Fruit fly (Drosophila melanogaster): ENCODE results near the gene CG17260.

Gene CG17260

dm6 chr2L:3037153-3037579 lies at the start of gene CG17260, which contains the start of gene SerRS:
Gene CG17260 (plus strand): TSS chr2L:3037230.
Gene SerRS (minus strand): TSS chr2L:3037403.
- peak; percentile 66 for TF ChIP-seq knrl (GFP tag; IDR thresholded peaks at IDR 0.05; ENCODE audit: partially characterized antibody)
- TF ChIP-seq CG4854 (GFP tag; optimal IDR thresholded peaks at IDR 0.05), result peak; percentile 87
- TF ChIP-seq sob (GFP tag; IDR thresholded peaks at IDR 0.05), result peak; percentile 97
- peak; percentile 92 for TF ChIP-seq Hmr (GFP tag; optimal IDR thresholded peaks at IDR 0.05)
- TF ChIP-seq CG3726 (GFP tag; IDR thresholded peaks at IDR 0.05), result peak; percentile 78; the same call in 2 of the 3 replicates
- TF ChIP-seq scrt (GFP tag; optimal IDR thresholded peaks at IDR 0.05), result peak; percentile 76
- TF ChIP-seq gsb-n (tag; optimal IDR thresholded peaks at IDR 0.05), result no peak
- TF ChIP-seq sug (tag; optimal IDR thresholded peaks at IDR 0.05), result peak; percentile 92
- TF ChIP-seq CG14050 (GFP tag; IDR thresholded peaks at IDR 0.05), result peak; percentile 83
- TF ChIP-seq Poxn (GFP tag; IDR thresholded peaks at IDR 0.05), result peak; percentile 80
- TF ChIP-seq CG30403 (GFP tag; optimal IDR thresholded peaks at IDR 0.05), result peak; percentile 98
- TF ChIP-seq CG12155 (GFP tag; optimal IDR thresholded peaks at IDR 0.05), result peak; percentile 94
- peak; percentile 85; the same call in 2 of the 3 replicates for TF ChIP-seq jigr1 (GFP tag; IDR thresholded peaks at IDR 0.05)
- TF ChIP-seq CG11723 (GFP tag; optimal IDR thresholded peaks at IDR 0.05), result no peak
- TF ChIP-seq CG10462 (GFP tag; optimal IDR thresholded peaks at IDR 0.05), result peak; percentile 85
- peak; percentile 69 for TF ChIP-seq Sin3A (optimal IDR thresholded peaks at IDR 0.05)
- TF ChIP-seq Lim3 (GFP tag; IDR thresholded peaks at IDR 0.05), result peak; percentile 57; the same call in 1 of the 2 replicates
- TF ChIP-seq Med (GFP tag), result peak; percentile 98
- TF ChIP-seq Nf-YC (tag; optimal IDR thresholded peaks at IDR 0.05), result peak; percentile 86
- peak; percentile 82 for TF ChIP-seq CG11398 (GFP tag; optimal IDR thresholded peaks at IDR 0.05)
- peak; percentile 80 for TF ChIP-seq schlank (tag; optimal IDR thresholded peaks at IDR 0.05)
- TF ChIP-seq CG1233 (GFP tag; optimal IDR thresholded peaks at IDR 0.05), result peak; percentile 87
- TF ChIP-seq Dbx (GFP tag; IDR thresholded peaks at IDR 0.05), result peak; percentile 95
- TF ChIP-seq Aef1 (GFP tag; IDR thresholded peaks at IDR 0.05), result peak; percentile 91
- peak; percentile 93 for TF ChIP-seq CG18599 (GFP tag; optimal IDR thresholded peaks at IDR 0.05)
- no peak for TF ChIP-seq eve (GFP tag; optimal IDR thresholded peaks at IDR 0.05)
- peak; percentile 90 for TF ChIP-seq Fer2 (tag; optimal IDR thresholded peaks at IDR 0.05)
- peak; percentile 61 for TF ChIP-seq CG16813 (GFP tag; IDR thresholded peaks at IDR 0.05; ENCODE audit: partially characterized antibody)
- no peak for TF ChIP-seq D (optimal IDR thresholded peaks at IDR 0.05)
- peak; percentile 76 for TF ChIP-seq D (GFP tag; optimal IDR thresholded peaks at IDR 0.05)
- TF ChIP-seq sna (GFP tag; IDR thresholded peaks at IDR 0.05; ENCODE audit: partially characterized antibody), result no peak
- peak; percentile 33 for TF ChIP-seq CG17912 (GFP tag; optimal IDR thresholded peaks at IDR 0.05)
- TF ChIP-seq bowl (GFP tag; IDR thresholded peaks at IDR 0.05), result peak; percentile 26; the same call in 1 of the 2 replicates
- peak; percentile 59; the same call in 1 of the 2 replicates for TF ChIP-seq Dip2 (GFP tag; IDR thresholded peaks at IDR 0.05)
- no peak for TF ChIP-seq usp (GFP tag; optimal IDR thresholded peaks at IDR 0.05)
- TF ChIP-seq CG18262 (tag; optimal IDR thresholded peaks at IDR 0.05), result peak; percentile 91
- peak; percentile 75 for TF ChIP-seq GATAe (GFP tag; conservative IDR thresholded peaks at IDR 0.05)
- TF ChIP-seq Antp (GFP tag; optimal IDR thresholded peaks at IDR 0.05), result peak; percentile 94
- peak; percentile 92 for TF ChIP-seq CG8944 (GFP tag; optimal IDR thresholded peaks at IDR 0.05)
- no peak for TF ChIP-seq Opbp (GFP tag; IDR thresholded peaks at IDR 0.05; ENCODE audit: partially characterized antibody)
- TF ChIP-seq pzg (GFP tag; optimal IDR thresholded peaks at IDR 0.05), result peak; percentile 57
- peak; percentile 95 for TF ChIP-seq chn (GFP tag; optimal IDR thresholded peaks at IDR 0.05)
- no peak for TF ChIP-seq CG42726 (GFP tag; IDR thresholded peaks at IDR 0.05; ENCODE audit: partially characterized antibody)
- peak; percentile 91 for TF ChIP-seq CG16815 (GFP tag; optimal IDR thresholded peaks at IDR 0.05)
- no peak for TF ChIP-seq CG14860 (GFP tag; IDR thresholded peaks at IDR 0.05; ENCODE audit: partially characterized antibody)
- TF ChIP-seq CG13894 (tag; optimal IDR thresholded peaks at IDR 0.05), result peak; percentile 82
- TF ChIP-seq B-H2 (GFP tag; optimal IDR thresholded peaks at IDR 0.05), result peak; percentile 85
- TF ChIP-seq row (GFP tag; IDR thresholded peaks at IDR 0.05), result peak; percentile 98
- peak; percentile 68; the same call in 1 of the 2 replicates for TF ChIP-seq toy (GFP tag; IDR thresholded peaks at IDR 0.05)
- TF ChIP-seq CG5245 (GFP tag; optimal IDR thresholded peaks at IDR 0.05), result peak; percentile 81
- TF ChIP-seq yki (optimal IDR thresholded peaks at IDR 0.05), result no peak
- TF ChIP-seq CG43689 (GFP tag; IDR thresholded peaks at IDR 0.05), result peak; percentile 77

Measured in whole organism, embryonic.